Fruit fly (Drosophila melanogaster): Measurements from ENCODE around the gene Mcm10.

The Mcm10 gene

DNA sequence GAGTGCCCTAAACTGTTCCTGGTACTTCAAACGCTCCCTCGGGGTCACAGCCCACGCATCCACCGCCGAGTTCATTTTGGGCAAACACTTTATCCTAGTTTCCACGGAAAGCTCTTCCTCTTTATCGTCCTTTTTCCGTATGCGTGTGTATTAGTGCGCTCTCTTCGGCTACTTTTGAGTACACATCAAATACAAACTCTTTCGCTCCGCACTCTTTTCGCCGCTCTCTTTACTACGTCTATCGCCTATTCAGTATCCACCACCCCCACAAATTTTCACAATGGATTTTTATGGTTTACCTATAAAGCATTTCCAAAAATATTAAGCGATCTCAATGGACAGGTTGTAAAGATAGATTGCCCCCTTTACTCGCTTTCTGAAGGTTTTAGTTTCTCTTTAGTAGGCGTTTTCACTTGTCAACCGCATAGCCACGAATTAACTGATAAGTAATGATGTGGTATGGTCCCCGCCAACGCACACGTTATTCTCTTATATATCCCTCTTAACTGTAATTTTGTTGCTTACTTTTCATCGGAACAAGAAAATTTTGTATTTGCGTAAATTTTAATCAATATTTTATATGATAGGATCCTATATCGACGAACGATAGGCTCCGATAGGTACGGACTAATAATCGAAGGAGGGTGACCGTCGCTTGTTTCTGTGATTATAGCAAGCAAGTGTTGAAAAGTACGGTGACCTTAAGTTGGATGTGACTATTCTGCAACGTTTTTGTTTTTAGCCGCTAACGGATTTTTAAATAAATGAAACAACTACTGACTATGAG, 37.8 kb upstream of the Mcm10 start, which contains the start of gene Dap160 (continued):
- TF ChIP-seq CG10462 (GFP tag; optimal IDR thresholded peaks at IDR 0.05), result no peak
- TF ChIP-seq CG6854 (GFP tag; optimal IDR thresholded peaks at IDR 0.05), result no peak
- no peak for TF ChIP-seq fd3F (GFP tag; optimal IDR thresholded peaks at IDR 0.05)
- no peak for TF ChIP-seq Ptx1 (GFP tag; IDR thresholded peaks at IDR 0.05)
- TF ChIP-seq zfh2 (GFP tag; optimal IDR thresholded peaks at IDR 0.05), result peak; percentile 7
- TF ChIP-seq CG16863 (GFP tag; optimal IDR thresholded peaks at IDR 0.05), result no peak
- TF ChIP-seq Mrtf (GFP tag; IDR thresholded peaks at IDR 0.05), result no peak
- peak; percentile 41; the same call in 1 of the 2 replicates for TF ChIP-seq NFAT (GFP tag; IDR thresholded peaks at IDR 0.05)
- no peak for TF ChIP-seq ap (GFP tag; IDR thresholded peaks at IDR 0.05)
- TF ChIP-seq CG12744 (GFP tag; optimal IDR thresholded peaks at IDR 0.05), result no peak
- peak; percentile 71 for TF ChIP-seq CG16813 (GFP tag; IDR thresholded peaks at IDR 0.05; ENCODE audit: partially characterized antibody)
- peak; percentile 17 for TF ChIP-seq Xbp1 (GFP tag; optimal IDR thresholded peaks at IDR 0.05)
- TF ChIP-seq stc (GFP tag; IDR thresholded peaks at IDR 0.05), result no peak
- TF ChIP-seq CG9797 (GFP tag; optimal IDR thresholded peaks at IDR 0.05), result peak; percentile 29
- TF ChIP-seq zen2 (GFP tag; IDR thresholded peaks at IDR 0.05; ENCODE audit: partially characterized antibody), result peak; percentile 50; the same call in 1 of the 3 replicates
- TF ChIP-seq CG9609 (GFP tag; optimal IDR thresholded peaks at IDR 0.05), result no peak
- no peak for TF ChIP-seq CG15479 (GFP tag; optimal IDR thresholded peaks at IDR 0.05)
- TF ChIP-seq z (GFP tag; IDR thresholded peaks at IDR 0.05), result no peak
- TF ChIP-seq TFAM (GFP tag; optimal IDR thresholded peaks at IDR 0.05), result no peak
- no peak for TF ChIP-seq Gsc (GFP tag; IDR thresholded peaks at IDR 0.05)
- TF ChIP-seq Nf-YC (tag; optimal IDR thresholded peaks at IDR 0.05), result no peak
- peak; percentile 3 for TF ChIP-seq Max (GFP tag; optimal IDR thresholded peaks at IDR 0.05)
- no peak for TF ChIP-seq CG6765 (GFP tag; optimal IDR thresholded peaks at IDR 0.05)
- TF ChIP-seq cas (GFP tag; IDR thresholded peaks at IDR 0.05), result no peak
- no peak for TF ChIP-seq CG6683 (GFP tag; optimal IDR thresholded peaks at IDR 0.05)
- TF ChIP-seq lola (GFP tag; optimal IDR thresholded peaks at IDR 0.05), result no peak
- no peak for TF ChIP-seq Elba2 (GFP tag; optimal IDR thresholded peaks at IDR 0.05)
- TF ChIP-seq pho (GFP tag; optimal IDR thresholded peaks at IDR 0.05), result no peak
- no peak for TF ChIP-seq CG12769 (tag; optimal IDR thresholded peaks at IDR 0.05)
- TF ChIP-seq CG13624 (GFP tag; optimal IDR thresholded peaks at IDR 0.05), result no peak
- TF ChIP-seq jigr1 (GFP tag; IDR thresholded peaks at IDR 0.05), result no peak
- no peak for TF ChIP-seq zf30C (GFP tag; optimal IDR thresholded peaks at IDR 0.05)
- TF ChIP-seq shn (GFP tag; optimal IDR thresholded peaks at IDR 0.05), result no peak
- TF ChIP-seq CG13123 (GFP tag; optimal IDR thresholded peaks at IDR 0.05), result no peak
- TF ChIP-seq sd (tag; optimal IDR thresholded peaks at IDR 0.05), result no peak
- TF ChIP-seq CG9727 (GFP tag; optimal IDR thresholded peaks at IDR 0.05), result no peak
- TF ChIP-seq CG17361 (GFP tag; IDR thresholded peaks at IDR 0.05), result no peak
- TF ChIP-seq Spps (tag; optimal IDR thresholded peaks at IDR 0.05), result no peak
- TF ChIP-seq CG4282 (GFP tag; optimal IDR thresholded peaks at IDR 0.05), result no peak
- TF ChIP-seq Sox102F (GFP tag; optimal IDR thresholded peaks at IDR 0.05), result no peak
- TF ChIP-seq CG7372 (GFP tag; IDR thresholded peaks at IDR 0.05), result no peak
- TF ChIP-seq ara (GFP tag; IDR thresholded peaks at IDR 0.05), result no peak
- TF ChIP-seq Rx (GFP tag; IDR thresholded peaks at IDR 0.05), result no peak
- no peak for TF ChIP-seq dati (GFP tag; IDR thresholded peaks at IDR 0.05)
- no peak for TF ChIP-seq CkIIα-i1 (GFP tag; IDR thresholded peaks at IDR 0.05)
- TF ChIP-seq nmo (GFP tag; optimal IDR thresholded peaks at IDR 0.05), result no peak
- no peak for TF ChIP-seq HLH3B (GFP tag; IDR thresholded peaks at IDR 0.05)
- TF ChIP-seq grau (tag; optimal IDR thresholded peaks at IDR 0.05), result no peak
- TF ChIP-seq MTF-1 (GFP tag; optimal IDR thresholded peaks at IDR 0.05; ENCODE audit: borderline replicate concordance), result no peak
- TF ChIP-seq CG8359 (GFP tag; optimal IDR thresholded peaks at IDR 0.05; ENCODE audit: borderline replicate concordance), result no peak
- no peak for TF ChIP-seq Sin3A (optimal IDR thresholded peaks at IDR 0.05)
